Worm (Caenorhabditis elegans) whole organism, L3 larva: ENCODE data around the gene nhr-173.

Experiments
- aly-2 ChIP-seq: fragments of 150-350 bp; optimal IDR thresholded peaks from 2 replicates; lab custom pipeline; 2014; ENCODE audit warnings: missing biosample characterization, missing genetic modification characterization
- ceh-9 ChIP-seq: sonication (generic microtip); optimal IDR thresholded peaks from 2 replicates; lab custom pipeline; 2018; ENCODE audit warnings: missing biosample characterization, missing genetic modification characterization
- lin-15B ChIP-seq: fragments of 150-350 bp; optimal IDR thresholded peaks from 2 replicates; lab custom pipeline; 2014; ENCODE audit warnings: missing biosample characterization, missing genetic modification characterization
- mdl-1 ChIP-seq: fragments of 150-350 bp; optimal IDR thresholded peaks from 2 replicates; lab custom pipeline; 2014; ENCODE audit warnings: missing biosample characterization, missing genetic modification characterization
- pha-4 ChIP-seq: fragments of 150-350 bp; optimal IDR thresholded peaks from 2 replicates; lab custom pipeline; 2014; ENCODE audit warnings: missing biosample characterization, missing genetic modification reagents, missing genetic modification characterization
- unc-39 ChIP-seq: sonication (generic microtip); optimal IDR thresholded peaks from 4 replicates; lab custom pipeline; 2017; ENCODE audit warnings: missing biosample characterization, missing genetic modification characterization

DNA sequence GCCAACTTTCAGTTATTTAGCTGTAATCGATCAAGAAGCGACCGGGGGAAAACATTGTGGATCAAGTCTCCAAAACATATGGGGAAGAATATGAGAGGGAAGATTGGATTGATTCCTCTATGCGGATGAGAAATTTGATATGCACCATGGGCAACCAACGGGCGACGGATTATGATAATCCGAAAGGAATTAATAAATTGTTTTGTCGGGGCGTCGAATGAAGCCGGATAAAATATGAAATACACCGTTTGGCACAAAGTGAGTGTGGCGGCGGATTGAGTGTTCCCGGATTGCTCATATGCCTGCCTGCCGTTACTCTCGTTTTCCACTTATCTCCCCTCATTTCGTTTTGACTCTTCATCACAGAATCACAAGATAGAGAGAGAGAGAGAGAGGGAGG lies 46.1 kb upstream of the nhr-173 start:
- TF ChIP-seq ceh-9 (tag; lab: Kevin White, UChicago) (no peak), lin-15B (tag; lab: Kevin White, UChicago) (no peak), aly-2 (no peak), pha-4 (tag; lab: Kevin White, UChicago) (no peak), mdl-1 (tag; lab: Kevin White, UChicago) (no peak), unc-39 (tag; lab: Kevin White, UChicago) (no peak)
